Worm (Caenorhabditis elegans) whole organism, early embryonic: ENCODE measurements around the gene R160.13.

Experiments
- B0310.2 ChIP-seq: sonication (generic microtip); optimal IDR thresholded peaks from 2 replicates; lab custom pipeline; 2016; ENCODE audit warnings: mild to moderate bottlenecking, missing genetic modification characterization, missing compliant biosample characterization
- F13C5.2 ChIP-seq: sonication (generic microtip); optimal IDR thresholded peaks from 2 replicates; lab custom pipeline; 2017; ENCODE audit warnings: mild to moderate bottlenecking, missing genetic modification characterization, inconsistent platforms, missing compliant biosample characterization
- aly-1 ChIP-seq: sonication (generic microtip); optimal IDR thresholded peaks from 2 replicates; lab custom pipeline; 2016; ENCODE audit warnings: missing genetic modification characterization, missing compliant biosample characterization
- ama-1 ChIP-seq: fragments of 150-350 bp; optimal IDR thresholded peaks from 2 replicates; lab custom pipeline; 2014
- ceh-13 ChIP-seq: fragments of 200-800 bp; sonication (Bioruptor generic); optimal IDR thresholded peaks from 2 replicates; lab custom pipeline; 2018; ENCODE audit warnings: mild to moderate bottlenecking, missing genetic modification characterization, missing compliant biosample characterization
- ceh-36 ChIP-seq: sonication (generic microtip); optimal IDR thresholded peaks from 2 replicates; lab custom pipeline; 2016; ENCODE audit warnings: missing genetic modification characterization, inconsistent platforms, missing compliant biosample characterization
- ets-7 ChIP-seq: sonication (generic microtip); optimal IDR thresholded peaks from 2 replicates; lab custom pipeline; 2016; ENCODE audit warnings: missing genotype, missing genetic modification characterization, missing compliant biosample characterization
- flt-1 ChIP-seq: fragments of 200-800 bp; sonication (Bioruptor generic); IDR thresholded peaks from 2 replicates; pipeline ENCODE4 v1.3.6; 2022; ENCODE audit warnings: missing genetic modification characterization, missing compliant biosample characterization
- hmbx-1 ChIP-seq: sonication (generic microtip); optimal IDR thresholded peaks from 2 replicates; lab custom pipeline; 2016; ENCODE audit warnings: mild to moderate bottlenecking, missing genetic modification characterization, missing compliant biosample characterization
- hmg-4 ChIP-seq: fragments of 200-800 bp; sonication (Bioruptor generic); optimal IDR thresholded peaks from 2 replicates; lab custom pipeline; 2018; ENCODE audit warnings: mild to moderate bottlenecking, missing genetic modification characterization, missing compliant biosample characterization
- hnd-1 ChIP-seq: sonication (generic microtip); optimal IDR thresholded peaks from 2 replicates; lab custom pipeline; 2016; ENCODE audit warnings: missing genetic modification characterization, missing compliant biosample characterization
- pes-1 ChIP-seq: fragments of 200-800 bp; sonication (Bioruptor generic); IDR thresholded peaks from 2 replicates; pipeline ENCODE4 v1.3.6; 2022; ENCODE audit warnings: missing genetic modification reagents, missing genetic modification characterization, missing compliant biosample characterization
- scrt-1 ChIP-seq: fragments of 200-800 bp; sonication (Bioruptor generic); IDR thresholded peaks from 2 replicates; pipeline ENCODE4 v1.3.6; 2022; ENCODE audit warnings: missing genetic modification characterization, missing compliant biosample characterization
- sea-1 ChIP-seq: fragments of 200-800 bp; sonication (Bioruptor generic); conservative IDR thresholded peaks from 2 replicates; pipeline ENCODE4 v1.3.6; 2022; ENCODE audit warnings: missing genetic modification characterization, missing compliant biosample characterization
- tbx-11 ChIP-seq: fragments of 200-800 bp; sonication (Bioruptor generic); IDR thresholded peaks from 2 replicates; pipeline ENCODE4 v1.3.6; 2022; ENCODE audit warnings: missing genetic modification characterization, missing compliant biosample characterization
- tbx-37 ChIP-seq: fragments of 200-800 bp; sonication (Bioruptor generic); conservative IDR thresholded peaks from 2 replicates; pipeline ENCODE4 v1.3.6; 2022; ENCODE audit warnings: missing genetic modification reagents, missing genetic modification characterization, missing compliant biosample characterization
- tra-4 ChIP-seq: sonication (generic microtip); optimal IDR thresholded peaks from 2 replicates; lab custom pipeline; 2017; ENCODE audit warnings: missing genetic modification characterization, missing compliant biosample characterization

The R160.13 gene

ce11 chrX:4383316-4383936 lies 12.1 kb upstream of the R160.13 start, which contains the start of gene lst-2:
lst-2 (minus strand) TSS chrX:4383366.
- no peak for TF ChIP-seq ceh-36
- TF ChIP-seq hmbx-1 (tag; lab: Kevin White, UChicago) = no peak
- TF ChIP-seq F13C5.2 (tag; lab: Kevin White, UChicago) = no peak
- no peak for TF ChIP-seq B0310.2 (tag; lab: Kevin White, UChicago)
- TF ChIP-seq ceh-13 (GFP tag; lab: Kevin White, UChicago) = no peak
- no peak for TF ChIP-seq sea-1
- TF ChIP-seq hnd-1 (tag; lab: Kevin White, UChicago) = no peak
- TF ChIP-seq tbx-11 = no peak
- TF ChIP-seq tbx-37 (GFP tag; lab: Robert Waterston, UW) = no peak
- no peak for TF ChIP-seq ama-1 (lab: Kevin White, UChicago)
- TF ChIP-seq pes-1 = no peak
- TF ChIP-seq hmg-4 (GFP tag; lab: Kevin White, UChicago) = no peak
- no peak for TF ChIP-seq ets-7 (tag; lab: Kevin White, UChicago)
- TF ChIP-seq flt-1 = no peak
- TF ChIP-seq tra-4 = no peak
- no peak for TF ChIP-seq scrt-1
- TF ChIP-seq aly-1 = no peak

ce11 chrX:4377689-4378088 lies 6.4 kb upstream of the R160.13 start, which contains the start of gene R160.12:
R160.12 (minus strand) TSS chrX:4377789.
- TF ChIP-seq tra-4 (no peak), ceh-13 (GFP tag; lab: Kevin White, UChicago) (no peak), ets-7 (tag; lab: Kevin White, UChicago) (no peak), sea-1 (no peak), tbx-37 (GFP tag; lab: Robert Waterston, UW) (no peak)

- no peak for TF ChIP-seq hnd-1 (tag; lab: Kevin White, UChicago)
- no peak for TF ChIP-seq hmg-4 (GFP tag; lab: Kevin White, UChicago)
- no peak for TF ChIP-seq aly-1
- TF ChIP-seq ceh-36 = no peak
- no peak for TF ChIP-seq flt-1
- TF ChIP-seq tbx-37 (GFP tag; lab: Robert Waterston, UW) = no peak
- TF ChIP-seq tra-4 = no peak
- no peak for TF ChIP-seq ama-1 (lab: Kevin White, UChicago)
- no peak for TF ChIP-seq ets-7 (tag; lab: Kevin White, UChicago)
- no peak for TF ChIP-seq sea-1
- TF ChIP-seq F13C5.2 (tag; lab: Kevin White, UChicago) = no peak
- TF ChIP-seq hmbx-1 (tag; lab: Kevin White, UChicago) = no peak
- no peak for TF ChIP-seq tbx-11
- TF ChIP-seq pes-1 = no peak
- no peak for TF ChIP-seq scrt-1
- TF ChIP-seq B0310.2 (tag; lab: Kevin White, UChicago) = no peak
- no peak for TF ChIP-seq ceh-13 (GFP tag; lab: Kevin White, UChicago)
These were observed 5.5 kb upstream of the R160.13 start, which contains the start of gene R160.2 for ce11 chrX:4376801-4377200. R160.2 (minus strand) TSS chrX:4376901.

- TF ChIP-seq ama-1 (lab: Kevin White, UChicago) (no peak), hmbx-1 (tag; lab: Kevin White, UChicago) (no peak), pes-1 (no peak), F13C5.2 (tag; lab: Kevin White, UChicago) (no peak), tbx-11 (no peak), tbx-37 (GFP tag; lab: Robert Waterston, UW) (no peak), tra-4 (no peak), sea-1 (no peak), ceh-36 (no peak), B0310.2 (tag; lab: Kevin White, UChicago) (no peak), ceh-13 (GFP tag; lab: Kevin White, UChicago) (no peak), aly-1 (no peak)
These were observed 1.8 kb upstream of the R160.13 start, which contains the start of gene R160.6 for ce11 chrX:4373123-4373522. R160.6 (minus strand) TSS chrX:4373223.

ce11 chrX:4371988-4372387 lies 675 bp upstream of the R160.13 start, which contains the start of gene R160.14:
R160.14 (minus strand) TSS chrX:4372088.
- TF ChIP-seq F13C5.2 (tag; lab: Kevin White, UChicago) (no peak), hmbx-1 (tag; lab: Kevin White, UChicago) (no peak), ceh-36 (no peak), ceh-13 (GFP tag; lab: Kevin White, UChicago) (no peak), sea-1 (no peak), pes-1 (no peak), hnd-1 (tag; lab: Kevin White, UChicago) (no peak), tbx-37 (GFP tag; lab: Robert Waterston, UW) (no peak), scrt-1 (no peak)

ce11 chrX:4370756-4371155 lies 557 bp downstream of the R160.13 start, which contains the start of gene R160.5:
R160.5 (minus strand) TSS chrX:4370856.
- TF ChIP-seq hmg-4 (GFP tag; lab: Kevin White, UChicago) = no peak
- no peak for TF ChIP-seq ets-7 (tag; lab: Kevin White, UChicago)
- no peak for TF ChIP-seq F13C5.2 (tag; lab: Kevin White, UChicago)
- TF ChIP-seq ceh-36 = no peak
- TF ChIP-seq tbx-11 = no peak
- TF ChIP-seq B0310.2 (tag; lab: Kevin White, UChicago) = no peak
- no peak for TF ChIP-seq flt-1
- no peak for TF ChIP-seq pes-1

ce11 chrX:4368800-4369199 lies 2.5 kb downstream of the R160.13 start, which contains the start of gene R160.4:
R160.4 (minus strand) TSS chrX:4368900.
- TF ChIP-seq hmbx-1 (tag; lab: Kevin White, UChicago) = no peak
- no peak for TF ChIP-seq sea-1
- no peak for TF ChIP-seq ama-1 (lab: Kevin White, UChicago)
- no peak for TF ChIP-seq tbx-11
- TF ChIP-seq tbx-37 (GFP tag; lab: Robert Waterston, UW) = no peak
- TF ChIP-seq hmg-4 (GFP tag; lab: Kevin White, UChicago) = no peak
- TF ChIP-seq tra-4 = no peak
- no peak for TF ChIP-seq pes-1
- TF ChIP-seq flt-1 = no peak
- no peak for TF ChIP-seq B0310.2 (tag; lab: Kevin White, UChicago)
- no peak for TF ChIP-seq ets-7 (tag; lab: Kevin White, UChicago)
- no peak for TF ChIP-seq aly-1
- no peak for TF ChIP-seq ceh-36
- no peak for TF ChIP-seq ceh-13 (GFP tag; lab: Kevin White, UChicago)
- no peak for TF ChIP-seq F13C5.2 (tag; lab: Kevin White, UChicago)
- TF ChIP-seq hnd-1 (tag; lab: Kevin White, UChicago) = no peak
- no peak for TF ChIP-seq scrt-1
